Worm (Caenorhabditis elegans): ENCODE results near the gene F47B8.1.
"Not testable (repeated sequence)": the region's sequence is repeated elsewhere in the genome, so short reads cannot be mapped to it uniquely, and the experiment has no call there.

- not testable (repeated sequence) for TF ChIP-seq unc-62 (GFP tag; optimal IDR thresholded peaks at IDR 0.05); skn-1 (tag; optimal IDR thresholded peaks at IDR 0.05); mml-1 (tag; optimal IDR thresholded peaks at IDR 0.05); aly-2 (tag; optimal IDR thresholded peaks at IDR 0.05); nhr-28 (tag; optimal IDR thresholded peaks at IDR 0.05)
Measured at ce11 chrV:14309632-14310031, 4.5 kb downstream of the F47B8.1 start, which contains the start of gene F14D7.14.

Measured in whole organism, L3 larva.